Worm (Caenorhabditis elegans): Measurements from ENCODE around the gene mrps-22.

Gene mrps-22

DNA sequence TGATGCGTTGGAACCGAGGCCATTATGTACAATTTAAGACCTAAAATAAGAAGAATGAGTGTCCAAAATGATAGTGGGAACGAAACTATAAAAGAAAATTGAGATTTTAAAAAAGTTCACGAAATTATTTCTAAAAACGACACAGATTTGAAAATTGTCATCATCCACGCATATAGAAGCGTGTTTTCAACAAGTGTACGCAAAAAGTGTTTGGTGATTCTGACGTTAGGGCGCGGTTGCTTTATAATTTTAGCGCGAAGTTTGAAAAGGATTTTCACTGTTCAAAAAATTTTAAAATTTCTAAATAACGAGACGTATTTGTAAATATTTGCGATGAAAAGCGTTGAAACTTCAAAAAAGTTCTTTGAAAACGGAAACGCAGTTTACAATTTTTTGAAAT, 19.1 kb upstream of the mrps-22 start, which contains the start of gene cdc-48.1 (continued):
- TF ChIP-seq ztf-4 (tag; optimal IDR thresholded peaks at IDR 0.05): peak; percentile 100
- TF ChIP-seq nhr-71 (tag; optimal IDR thresholded peaks at IDR 0.05): peak; percentile 100
- TF ChIP-seq grh-1 (GFP tag; IDR thresholded peaks at IDR 0.05): peak; percentile 100
- TF ChIP-seq zag-1 (tag; optimal IDR thresholded peaks at IDR 0.05): peak; percentile 100
- TF ChIP-seq ceh-8 (GFP tag; optimal IDR thresholded peaks at IDR 0.05): peak; percentile 99
- TF ChIP-seq aha-1 (tag; optimal IDR thresholded peaks at IDR 0.05): peak; percentile 97
- TF ChIP-seq mep-1 (tag; optimal IDR thresholded peaks at IDR 0.05): peak; percentile 100
- peak; percentile 100 for TF ChIP-seq lin-35 (GFP tag; optimal IDR thresholded peaks at IDR 0.05)
- TF ChIP-seq nhr-237 (tag; optimal IDR thresholded peaks at IDR 0.05): peak; percentile 100
- peak; percentile 98 for TF ChIP-seq lir-3 (tag; optimal IDR thresholded peaks at IDR 0.05; ENCODE audit: poor library complexity)
- peak; percentile 99 for TF ChIP-seq sup-37 (GFP tag; optimal IDR thresholded peaks at IDR 0.05)
- TF ChIP-seq nhr-19 (GFP tag; conservative IDR thresholded peaks at IDR 0.05): peak; percentile 100
- TF ChIP-seq dsc-1 (tag; optimal IDR thresholded peaks at IDR 0.05): peak; percentile 100
- TF ChIP-seq alr-1 (tag; optimal IDR thresholded peaks at IDR 0.05; ENCODE audit: borderline replicate concordance): no peak
- TF ChIP-seq mef-2 (tag; optimal IDR thresholded peaks at IDR 0.05): peak; percentile 98
- TF ChIP-seq sox-4 (tag; optimal IDR thresholded peaks at IDR 0.05): peak; percentile 98
- peak; percentile 100 for TF ChIP-seq lin-15B (tag; optimal IDR thresholded peaks at IDR 0.05)
- peak; percentile 98 to 99 for TF ChIP-seq lsy-2 (tag; optimal IDR thresholded peaks at IDR 0.05)
- TF ChIP-seq efl-3 (GFP tag; optimal IDR thresholded peaks at IDR 0.05): peak; percentile 88
- peak; percentile 100 for TF ChIP-seq dpl-1 (GFP tag; optimal IDR thresholded peaks at IDR 0.05)
- TF ChIP-seq unc-98 (GFP tag; IDR thresholded peaks at IDR 0.05): peak; percentile 95
- peak; percentile 100 for TF ChIP-seq egl-13 (tag; optimal IDR thresholded peaks at IDR 0.05)
- peak; percentile 100 for TF ChIP-seq nhr-85 (tag)
- peak; percentile 99 to 100 (median 100) for TF ChIP-seq elt-3 (tag; optimal IDR thresholded peaks at IDR 0.05)
- peak; percentile 88 for TF ChIP-seq nhr-76 (tag; optimal IDR thresholded peaks at IDR 0.05)
- TF ChIP-seq C16A3.4 (tag; optimal IDR thresholded peaks at IDR 0.05): peak; percentile 100
- TF ChIP-seq unc-130 (tag; optimal IDR thresholded peaks at IDR 0.05): peak; percentile 100
- TF ChIP-seq nhr-77 (tag; optimal IDR thresholded peaks at IDR 0.05): peak; percentile 100
- TF ChIP-seq nhr-47 (tag; optimal IDR thresholded peaks at IDR 0.05): peak; percentile 100
- TF ChIP-seq nhr-90 (tag; optimal IDR thresholded peaks at IDR 0.05; ENCODE audit: poor library complexity): peak; percentile 100
- TF ChIP-seq F16B12.6 (tag; optimal IDR thresholded peaks at IDR 0.05): peak; percentile 81
- peak; percentile 99 for TF ChIP-seq irx-1 (tag; optimal IDR thresholded peaks at IDR 0.05)

DNA sequence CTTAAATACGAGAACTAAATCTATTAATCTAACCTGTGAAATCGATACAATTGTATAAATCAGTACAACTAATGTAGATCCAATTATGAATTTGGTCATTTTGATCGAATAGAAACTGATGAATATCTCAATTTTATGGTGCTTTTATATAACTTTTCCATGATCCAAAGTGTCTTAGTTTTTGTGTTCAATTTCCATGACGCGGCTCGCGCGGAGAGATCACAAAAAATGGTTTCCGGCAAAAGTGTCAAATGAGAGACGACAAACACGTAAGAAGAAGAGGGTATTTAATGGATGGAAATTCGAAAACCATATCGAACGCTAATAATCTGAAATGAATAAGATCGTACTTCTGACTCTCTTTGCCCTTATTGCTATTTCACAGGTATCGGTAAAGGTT, 17.8 kb upstream of the mrps-22 start, which contains the start of the genes C06A1.6 and C06A1.7:
Gene C06A1.6, minus strand, starts transcription at position 101 of the 400 bp plus-strand sequence.
Gene C06A1.7, plus strand, starts transcription at position 314 of the 400 bp plus-strand sequence.
- no peak for TF ChIP-seq efl-1 (optimal IDR thresholded peaks at IDR 0.05)
- TF ChIP-seq efl-1 (GFP tag; optimal IDR thresholded peaks at IDR 0.05 in 1 of 2): peak in 1 of 2 experiments; percentile 30
- TF ChIP-seq nhr-20 (tag; optimal IDR thresholded peaks at IDR 0.05): no peak
- TF ChIP-seq ces-1 (GFP tag; optimal IDR thresholded peaks at IDR 0.05): no peak
- no peak for TF ChIP-seq fos-1 (tag; optimal IDR thresholded peaks at IDR 0.05)
- no peak for TF ChIP-seq elt-3 (tag; optimal IDR thresholded peaks at IDR 0.05)
- no peak for TF ChIP-seq nhr-85 (tag)

DNA sequence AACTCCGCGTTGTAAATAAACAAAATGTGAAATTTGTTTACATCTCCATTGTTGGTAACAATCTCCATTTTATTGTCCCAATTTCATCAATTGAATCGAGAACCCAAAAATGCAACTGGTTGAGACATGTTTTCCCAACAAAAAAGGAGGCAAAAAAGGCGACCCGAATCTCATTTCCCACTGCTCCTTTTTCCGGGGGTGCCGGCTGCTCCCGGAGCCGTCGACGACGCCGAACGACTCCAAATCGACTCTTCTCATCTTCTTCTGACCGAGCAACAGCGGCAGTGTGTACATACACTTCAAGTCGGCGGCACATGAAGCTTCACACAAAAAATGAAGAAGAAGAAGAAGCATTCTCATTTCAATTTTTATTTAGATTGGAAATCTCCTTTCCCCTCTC, 16.0 kb upstream of the mrps-22 start:
- no peak for TF ChIP-seq fkh-4 (tag; optimal IDR thresholded peaks at IDR 0.05; ENCODE audit: borderline replicate concordance)
- peak; percentile 30 for TF ChIP-seq lin-14 (GFP tag; optimal IDR thresholded peaks at IDR 0.05)
